Worm (Caenorhabditis elegans): ENCODE data around the gene lgc-48.

DNA sequence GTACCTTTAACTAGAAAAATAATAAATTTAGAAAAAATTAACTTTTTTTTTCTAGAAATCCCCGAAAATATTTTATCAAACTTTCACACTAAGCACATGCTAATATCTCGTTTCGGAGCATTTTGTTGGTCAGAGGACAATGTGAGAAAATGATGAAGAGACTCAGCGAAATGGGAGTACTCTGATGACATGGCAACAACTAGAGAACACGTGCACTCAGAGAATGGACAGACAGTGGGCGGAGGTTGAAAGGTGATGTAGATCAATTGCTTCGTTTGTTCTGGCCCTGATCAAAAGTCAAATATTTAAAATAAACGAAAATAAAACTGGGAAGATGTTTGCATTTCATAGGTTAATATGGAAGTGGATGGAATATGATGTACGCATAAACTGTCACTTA lies 5.6 kb upstream of the lgc-48 start:
- no peak for TF ChIP-seq aly-2 (tag; optimal IDR thresholded peaks at IDR 0.05)
- no peak for TF ChIP-seq mdl-1 (tag; optimal IDR thresholded peaks at IDR 0.05)
- no peak for TF ChIP-seq nhr-237 (tag; optimal IDR thresholded peaks at IDR 0.05)
- no peak for TF ChIP-seq zag-1 (tag; optimal IDR thresholded peaks at IDR 0.05)
- TF ChIP-seq fos-1 (tag; optimal IDR thresholded peaks at IDR 0.05): no peak
- TF ChIP-seq tbx-2 (tag; optimal IDR thresholded peaks at IDR 0.05): no peak
- no peak for TF ChIP-seq unc-62 (GFP tag; optimal IDR thresholded peaks at IDR 0.05)
- no peak for TF ChIP-seq ama-1 (optimal IDR thresholded peaks at IDR 0.05)
- TF ChIP-seq ztf-4 (tag; optimal IDR thresholded peaks at IDR 0.05): no peak

Measured in whole organism, L3 larva.